Worm (Caenorhabditis elegans) whole organism, L4/young adult: ENCODE results near the gene Y113G7B.12.

Experiments used
- dao-5 ChIP-seq: sonication (generic microtip); optimal IDR thresholded peaks from 2 replicates; lab custom pipeline; 2016; ENCODE audit warnings: missing genotype, missing genetic modification characterization, moderate library complexity, missing compliant biosample characterization
- him-1 ChIP-seq: sonication (generic microtip); optimal IDR thresholded peaks from 2 replicates; lab custom pipeline; 2016; ENCODE audit warnings: missing genotype, missing genetic modification reagents, missing genetic modification characterization, missing compliant biosample characterization

ce11 chrV:20203085-20203484, 9.4 kb downstream of the Y113G7B.12 start, which contains the start of gene fbxa-113:
- TF ChIP-seq dao-5 (no peak), him-1 (tag; lab: Kevin White, UChicago) (no peak)
